Fruit fly (Drosophila melanogaster): ENCODE data around the gene wol.

- TF ChIP-seq CG8478 (optimal IDR thresholded peaks at IDR 0.05) (no peak), CTCF (optimal IDR thresholded peaks at IDR 0.05) (no peak)
These were observed 28.7 kb downstream of the wol start for dm6 chr2L:8274127-8274526.

Measured in S2 (cell line).